Worm (Caenorhabditis elegans) whole organism, dauer: ENCODE measurements around the gene Y54F10BM.23.
"Not testable (repeated sequence)": the region's sequence is repeated elsewhere in the genome, so short reads cannot be mapped to it uniquely, and the experiment has no call there.

Experiments used
- unc-62 ChIP-seq: sonication (generic microtip); optimal IDR thresholded peaks from 2 replicates; lab custom pipeline; 2017; ENCODE audit warnings: missing biosample characterization, missing genetic modification reagents, missing genetic modification characterization

Y54F10BM.23 gene

DNA sequence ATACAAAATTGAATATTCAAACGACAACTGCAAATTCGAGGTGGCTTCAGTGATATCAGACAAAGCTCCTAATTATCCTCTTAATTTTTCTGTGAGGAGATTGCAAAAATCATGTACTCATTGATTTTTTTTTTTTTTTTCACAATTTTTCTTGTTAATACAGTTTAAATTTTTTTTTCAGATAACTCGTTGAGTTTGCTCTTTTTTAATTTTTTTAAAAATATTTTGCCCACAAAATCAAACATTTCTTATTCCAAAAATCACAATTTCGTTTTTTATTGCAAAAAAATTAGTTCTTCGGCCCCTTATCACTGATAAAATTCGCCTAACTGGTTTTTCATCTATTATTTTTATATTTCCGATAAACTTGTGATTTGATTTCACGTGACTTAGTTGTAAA is 2.5 kb downstream of the Y54F10BM.23 start, which contains the start of gene Y54F10BM.21:
TSS of gene Y54F10BM.21 (plus strand) at position 301 of the 400 bp plus-strand sequence.
- TF ChIP-seq unc-62 (GFP tag; lab: Kevin White, UChicago) = no peak

- no peak for TF ChIP-seq unc-62 (GFP tag; lab: Kevin White, UChicago)
Measured at ce11 chrIII:2272732-2273131, 6.6 kb downstream of the Y54F10BM.23 start, which contains the start of gene fbxa-39. fbxa-39 (plus strand) TSS chrIII:2273032.

- TF ChIP-seq unc-62 (GFP tag; lab: Kevin White, UChicago) = no peak
Measured at ce11 chrIII:2272075-2272474, 7.3 kb downstream of the Y54F10BM.23 start, which contains the start of gene fbxa-48. fbxa-48 (minus strand) TSS chrIII:2272175.

DNA sequence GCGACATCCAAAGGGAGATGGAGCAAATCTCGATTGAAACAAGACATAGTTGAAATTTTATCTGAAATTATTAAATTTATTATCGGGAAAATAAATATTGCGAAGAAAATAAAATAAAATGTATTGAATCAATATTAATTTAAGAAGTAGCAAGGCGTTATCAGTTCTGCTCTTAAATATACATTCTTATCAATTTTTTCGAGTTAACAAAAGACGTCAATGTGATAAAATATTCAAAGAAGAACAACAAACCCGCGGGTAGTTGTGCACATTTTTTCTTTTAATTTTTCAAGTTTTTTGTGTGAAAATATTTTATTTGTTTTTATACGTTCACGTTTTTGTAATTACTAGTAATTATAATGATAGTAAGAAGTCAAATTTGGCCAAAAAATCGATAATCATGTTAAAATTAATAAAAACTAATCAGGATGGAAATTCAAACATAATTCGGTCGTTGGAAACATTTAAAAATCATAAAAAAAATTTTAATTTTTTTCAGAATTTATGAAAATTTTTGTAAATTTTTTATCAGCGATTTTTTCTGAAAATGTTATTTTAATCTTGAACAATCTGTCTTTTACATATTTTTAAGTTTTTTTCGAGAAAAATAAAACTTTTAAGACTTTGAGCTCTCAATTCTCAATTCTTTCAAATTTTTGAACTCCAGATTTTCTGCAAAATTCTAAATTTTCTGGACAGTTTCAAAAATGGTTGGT is 13.2 kb downstream of the Y54F10BM.23 start, which contains the start of gene fbxa-9:
TSS of gene fbxa-9 (plus strand) at position 666 of the 716 bp plus-strand sequence.
- no peak for TF ChIP-seq unc-62 (GFP tag; lab: Kevin White, UChicago)

- TF ChIP-seq unc-62 (GFP tag; lab: Kevin White, UChicago) = no peak
Measured at ce11 chrIII:2262942-2263341, 16.4 kb downstream of the Y54F10BM.23 start, which contains the start of gene Y54F10BM.6. Y54F10BM.6 (plus strand) TSS chrIII:2263242.

ce11 chrIII:2261353-2261752 is 18.0 kb downstream of the Y54F10BM.23 start, which contains the start of gene fbxa-42:
fbxa-42 (minus strand) TSS chrIII:2261453.
- TF ChIP-seq unc-62 (GFP tag; lab: Kevin White, UChicago) = not testable (repeated sequence)

- no peak for TF ChIP-seq unc-62 (GFP tag; lab: Kevin White, UChicago)
Measured at ce11 chrIII:2259329-2259728, 20.0 kb downstream of the Y54F10BM.23 start.

- no peak for TF ChIP-seq unc-62 (GFP tag; lab: Kevin White, UChicago)
Measured at ce11 chrIII:2258863-2259262, 20.5 kb downstream of the Y54F10BM.23 start, which contains the start of gene fbxa-43. fbxa-43 (minus strand) TSS chrIII:2258963.

ce11 chrIII:2255522-2255921 is 23.8 kb downstream of the Y54F10BM.23 start, which contains the start of gene fbxa-71:
fbxa-71 (plus strand) TSS chrIII:2255822.
- no peak for TF ChIP-seq unc-62 (GFP tag; lab: Kevin White, UChicago)

ce11 chrIII:2253027-2253499 is 26.3 kb downstream of the Y54F10BM.23 start, which contains the start of gene fbxa-73:
fbxa-73 (plus strand) TSS chrIII:2253449.
- no peak for TF ChIP-seq unc-62 (GFP tag; lab: Kevin White, UChicago)

ce11 chrIII:2251348-2251747 is 28.0 kb downstream of the Y54F10BM.23 start, which contains the start of gene fbxa-7:
fbxa-7 (minus strand) TSS chrIII:2251448.
- TF ChIP-seq unc-62 (GFP tag; lab: Kevin White, UChicago) = no peak

- TF ChIP-seq unc-62 (GFP tag; lab: Kevin White, UChicago) = no peak
Measured at ce11 chrIII:2245727-2246126, 33.6 kb downstream of the Y54F10BM.23 start, which contains the start of gene srd-67. srd-67 (minus strand) TSS chrIII:2245827.

ce11 chrIII:2243617-2244016 is 35.7 kb downstream of the Y54F10BM.23 start:
- no peak for TF ChIP-seq unc-62 (GFP tag; lab: Kevin White, UChicago)

- no peak for TF ChIP-seq unc-62 (GFP tag; lab: Kevin White, UChicago)
Measured at ce11 chrIII:2240471-2240870, 38.9 kb downstream of the Y54F10BM.23 start, which contains the start of gene srz-56. srz-56 (plus strand) TSS chrIII:2240771.

DNA sequence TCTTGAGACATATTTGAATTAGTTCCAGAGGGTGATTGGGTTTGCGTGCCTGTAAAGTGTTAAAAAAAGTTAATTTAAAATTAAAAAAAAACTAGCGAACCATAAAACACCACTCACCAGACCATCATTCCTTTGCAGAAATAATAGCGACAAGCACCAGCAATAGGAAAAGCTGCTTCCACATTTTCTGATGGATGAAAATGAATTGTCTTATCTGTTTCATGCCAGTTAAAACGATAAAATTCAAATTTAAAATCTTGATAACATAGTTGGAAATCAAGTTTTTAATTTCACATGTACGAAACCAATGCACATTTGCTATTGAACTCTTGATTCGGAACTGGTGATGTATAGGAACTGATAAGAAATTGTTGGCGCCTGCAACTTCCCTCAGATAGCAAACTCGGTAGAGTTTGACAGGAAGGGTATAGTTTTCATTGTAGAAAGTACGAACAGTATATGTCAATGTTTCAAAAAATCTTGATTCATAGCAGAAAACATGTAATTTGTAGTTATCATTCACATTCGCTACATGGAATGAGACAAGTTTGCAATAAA is 39.7 kb downstream of the Y54F10BM.23 start, which contains the start of gene C39B5.10:
TSS of gene C39B5.10 (minus strand) at position 51 of the 558 bp plus-strand sequence.
- TF ChIP-seq unc-62 (GFP tag; lab: Kevin White, UChicago) = no peak
